Fruit fly (Drosophila melanogaster): ENCODE measurements around the gene AstCC.
A peak's percentile ranks its signal among the peaks of the same experiment; 100 is the strongest.

- TF ChIP-seq Abd-B (GFP tag; optimal IDR thresholded peaks at IDR 0.05) (no peak), fru (GFP tag; optimal IDR thresholded peaks at IDR 0.05) (peak; percentile 70), ey (GFP tag; optimal IDR thresholded peaks at IDR 0.05) (peak; percentile 90), Myc (optimal IDR thresholded peaks at IDR 0.05) (no peak), dsf (GFP tag; optimal IDR thresholded peaks at IDR 0.05; ENCODE audit: borderline replicate concordance) (no peak), h (GFP tag; optimal IDR thresholded peaks at IDR 0.05) (peak; percentile 72), tai (GFP tag; optimal IDR thresholded peaks at IDR 0.05) (peak; percentile 85), OdsH (GFP tag; optimal IDR thresholded peaks at IDR 0.05) (peak; percentile 87)
Measured at dm6 chr2L:11044678-11045466, 40.2 kb downstream of the AstCC start.

All from whole organism, wandering third instar larva.